Worm (Caenorhabditis elegans): ENCODE results near the gene cyp-33E2.

cyp-33E2 gene

ce11 chrIV:8629609-8630052 lies 17.5 kb downstream of the cyp-33E2 start (continued):
- TF ChIP-seq skn-1 (tag; optimal IDR thresholded peaks at IDR 0.05): no peak
- no peak for TF ChIP-seq peb-1 (tag; optimal IDR thresholded peaks at IDR 0.05)
- no peak for TF ChIP-seq nhr-12 (tag; optimal IDR thresholded peaks at IDR 0.05)
- TF ChIP-seq ceh-82 (tag; optimal IDR thresholded peaks at IDR 0.05): no peak
- no peak for TF ChIP-seq gmeb-1 (tag; optimal IDR thresholded peaks at IDR 0.05)
- no peak for TF ChIP-seq lin-11 (tag; optimal IDR thresholded peaks at IDR 0.05)
- no peak for TF ChIP-seq unc-62 (GFP tag; optimal IDR thresholded peaks at IDR 0.05)
- TF ChIP-seq sem-4 (tag; optimal IDR thresholded peaks at IDR 0.05): peak; percentile 56
- TF ChIP-seq nhr-77 (tag; optimal IDR thresholded peaks at IDR 0.05): no peak
- TF ChIP-seq crh-2 (tag; optimal IDR thresholded peaks at IDR 0.05): peak; percentile 59
- no peak for TF ChIP-seq nhr-6 (tag; optimal IDR thresholded peaks at IDR 0.05)
- no peak for TF ChIP-seq lin-39 (tag; optimal IDR thresholded peaks at IDR 0.05)
- TF ChIP-seq nhr-23 (tag; optimal IDR thresholded peaks at IDR 0.05): no peak
- no peak for TF ChIP-seq egl-27 (tag; optimal IDR thresholded peaks at IDR 0.05)
- peak; percentile 61 for TF ChIP-seq ztf-4 (tag; optimal IDR thresholded peaks at IDR 0.05)
- peak; percentile 65 for TF ChIP-seq unc-55 (GFP tag; optimal IDR thresholded peaks at IDR 0.05)
- TF ChIP-seq R02D3.7 (tag; optimal IDR thresholded peaks at IDR 0.05): no peak
- no peak for TF ChIP-seq aly-2 (tag; optimal IDR thresholded peaks at IDR 0.05)
- no peak for TF ChIP-seq blmp-1 (tag; optimal IDR thresholded peaks at IDR 0.05; ENCODE audit: insufficient read depth)
- TF ChIP-seq nhr-25 (tag; optimal IDR thresholded peaks at IDR 0.05): no peak

ce11 chrIV:8630243-8630642 lies 18.1 kb downstream of the cyp-33E2 start:
- TF ChIP-seq nhr-25 (tag; optimal IDR thresholded peaks at IDR 0.05): no peak
- TF ChIP-seq ceh-16 (tag; optimal IDR thresholded peaks at IDR 0.05): no peak
- no peak for TF ChIP-seq ZK546.5 (tag; optimal IDR thresholded peaks at IDR 0.05)
- TF ChIP-seq nhr-77 (tag; optimal IDR thresholded peaks at IDR 0.05): no peak
- no peak for TF ChIP-seq nhr-21 (tag; optimal IDR thresholded peaks at IDR 0.05)

ce11 chrIV:8631033-8631432 lies 18.9 kb downstream of the cyp-33E2 start, which contains the start of gene dgk-4:
TSS of gene dgk-4 (plus strand) at chrIV:8631333.
- no peak for TF ChIP-seq alr-1 (tag; optimal IDR thresholded peaks at IDR 0.05)
- no peak for TF ChIP-seq fos-1 (tag; optimal IDR thresholded peaks at IDR 0.05)
- TF ChIP-seq zag-1 (tag; optimal IDR thresholded peaks at IDR 0.05): no peak
- no peak for TF ChIP-seq peb-1 (tag; optimal IDR thresholded peaks at IDR 0.05)
- no peak for TF ChIP-seq mdl-1 (tag; optimal IDR thresholded peaks at IDR 0.05)
- no peak for TF ChIP-seq elt-1 (tag; optimal IDR thresholded peaks at IDR 0.05)
- no peak for TF ChIP-seq nhr-129 (tag; optimal IDR thresholded peaks at IDR 0.05)
- TF ChIP-seq F13H6.1 (tag; optimal IDR thresholded peaks at IDR 0.05): no peak
- TF ChIP-seq nhr-10 (tag; optimal IDR thresholded peaks at IDR 0.05): no peak
- no peak for TF ChIP-seq nhr-77 (tag; optimal IDR thresholded peaks at IDR 0.05)
- no peak for TF ChIP-seq lin-13 (GFP tag; optimal IDR thresholded peaks at IDR 0.05)
- no peak for TF ChIP-seq lin-11 (tag; optimal IDR thresholded peaks at IDR 0.05)
- no peak for TF ChIP-seq lin-39 (tag; optimal IDR thresholded peaks at IDR 0.05)
- no peak for TF ChIP-seq R02D3.7 (tag; optimal IDR thresholded peaks at IDR 0.05)
- TF ChIP-seq ceh-16 (tag; optimal IDR thresholded peaks at IDR 0.05): no peak
- TF ChIP-seq sem-4 (tag; optimal IDR thresholded peaks at IDR 0.05): no peak
- no peak for TF ChIP-seq Y55F3AM.14 (GFP tag; optimal IDR thresholded peaks at IDR 0.05)

ce11 chrIV:8638761-8639160 lies 26.6 kb downstream of the cyp-33E2 start, which contains the start of gene F42A9.9:
TSS of gene F42A9.9 (minus strand) at chrIV:8638861.
- TF ChIP-seq skn-1 (tag; optimal IDR thresholded peaks at IDR 0.05) (no peak), alr-1 (tag; optimal IDR thresholded peaks at IDR 0.05) (no peak), nhr-12 (tag; optimal IDR thresholded peaks at IDR 0.05) (no peak), C34F6.9 (tag; optimal IDR thresholded peaks at IDR 0.05) (no peak), ZK546.5 (tag; optimal IDR thresholded peaks at IDR 0.05) (no peak), egl-27 (tag; optimal IDR thresholded peaks at IDR 0.05) (no peak), nhr-6 (tag; optimal IDR thresholded peaks at IDR 0.05) (no peak), unc-39 (tag; optimal IDR thresholded peaks at IDR 0.05) (no peak)

ce11 chrIV:8644432-8644831 lies 32.3 kb downstream of the cyp-33E2 start, which contains the start of gene C49C8.3:
TSS of gene C49C8.3 (plus strand) at chrIV:8644732.
- TF ChIP-seq Y55F3AM.14 (GFP tag; optimal IDR thresholded peaks at IDR 0.05) (no peak), mdl-1 (tag; optimal IDR thresholded peaks at IDR 0.05) (no peak), ceh-16 (tag; optimal IDR thresholded peaks at IDR 0.05) (no peak), nhr-10 (tag; optimal IDR thresholded peaks at IDR 0.05) (no peak), F13H6.1 (tag; optimal IDR thresholded peaks at IDR 0.05) (no peak), lsy-2 (tag; optimal IDR thresholded peaks at IDR 0.05) (no peak), nhr-129 (tag; optimal IDR thresholded peaks at IDR 0.05) (no peak)

All from whole organism, L2 larva.